Fruit fly (Drosophila melanogaster): ENCODE results near the gene CG13458.

The CG13458 gene

dm6 chr3L:15158330-15159114, 45.2 kb downstream of the CG13458 start, which contains the start of the genes Msh6 and Prp31:
Msh6 (minus strand) TSS chr3L:15158562.
Prp31 (plus strand) TSS chr3L:15159100.
- no peak for TF ChIP-seq usp (GFP tag; optimal IDR thresholded peaks at IDR 0.05)
- no peak for TF ChIP-seq psq (optimal IDR thresholded peaks at IDR 0.05)
- no peak for TF ChIP-seq CG8478 (optimal IDR thresholded peaks at IDR 0.05)
- no peak for TF ChIP-seq EcR (GFP tag; optimal IDR thresholded peaks at IDR 0.05)
- no peak for TF ChIP-seq pan (optimal IDR thresholded peaks at IDR 0.05)
- TF ChIP-seq Dll (optimal IDR thresholded peaks at IDR 0.05) = no peak

DNA sequence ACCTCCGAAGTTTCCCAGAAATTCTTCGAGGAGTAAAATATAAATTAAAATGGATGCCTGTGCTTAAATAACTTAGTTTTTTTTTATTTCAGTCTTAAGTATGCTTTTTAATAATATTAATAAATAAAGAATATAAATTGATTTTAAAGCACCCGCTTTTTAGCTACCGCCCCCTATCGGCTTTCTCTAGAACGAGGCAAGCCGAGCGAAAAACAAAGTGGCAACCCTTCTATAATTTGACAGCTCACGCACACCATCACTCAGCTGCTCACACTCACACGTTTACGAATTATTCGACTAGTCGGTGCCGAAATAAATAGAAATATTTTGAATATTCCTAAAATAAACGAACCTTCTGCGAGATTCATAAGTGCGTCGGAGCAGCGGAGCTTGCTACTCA, 48.2 kb downstream of the CG13458 start, which contains the start of gene CG6878:
Gene CG6878 (plus strand): TSS at position 269 of the 400 bp plus-strand sequence.
- TF ChIP-seq pan (optimal IDR thresholded peaks at IDR 0.05) = no peak
- TF ChIP-seq EcR (GFP tag; optimal IDR thresholded peaks at IDR 0.05) = no peak
- no peak for TF ChIP-seq usp (GFP tag; optimal IDR thresholded peaks at IDR 0.05)
- no peak for TF ChIP-seq psq (optimal IDR thresholded peaks at IDR 0.05)
- no peak for TF ChIP-seq Dll (optimal IDR thresholded peaks at IDR 0.05)
- no peak for TF ChIP-seq CG8478 (optimal IDR thresholded peaks at IDR 0.05)

DNA sequence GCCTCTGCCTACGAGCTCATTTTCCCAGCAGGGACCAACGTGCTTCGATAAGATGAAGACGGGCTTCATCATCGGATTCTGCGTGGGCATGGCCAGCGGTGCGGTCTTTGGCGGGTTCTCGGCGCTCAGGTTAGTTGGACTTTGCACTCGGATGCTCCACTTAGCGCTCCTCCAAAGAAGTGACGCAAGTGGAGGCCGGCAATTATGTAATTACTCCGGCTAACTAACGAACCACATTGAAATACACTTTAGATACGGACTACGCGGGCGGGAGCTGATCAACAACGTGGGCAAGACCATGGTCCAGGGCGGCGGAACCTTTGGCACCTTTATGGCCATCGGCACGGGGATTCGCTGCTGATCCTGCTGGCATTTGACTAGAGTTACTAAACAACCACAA, 48.6 kb downstream of the CG13458 start:
- TF ChIP-seq EcR (GFP tag; optimal IDR thresholded peaks at IDR 0.05) (no peak), pan (optimal IDR thresholded peaks at IDR 0.05) (no peak), psq (optimal IDR thresholded peaks at IDR 0.05) (no peak), usp (GFP tag; optimal IDR thresholded peaks at IDR 0.05) (no peak), CG8478 (optimal IDR thresholded peaks at IDR 0.05) (no peak)

- no peak for TF ChIP-seq CG8478 (optimal IDR thresholded peaks at IDR 0.05)
- TF ChIP-seq psq (optimal IDR thresholded peaks at IDR 0.05) = no peak
- TF ChIP-seq Dll (optimal IDR thresholded peaks at IDR 0.05) = no peak
- TF ChIP-seq EcR (GFP tag; optimal IDR thresholded peaks at IDR 0.05) = no peak
- TF ChIP-seq usp (GFP tag; optimal IDR thresholded peaks at IDR 0.05) = no peak
- no peak for TF ChIP-seq pan (optimal IDR thresholded peaks at IDR 0.05)
Observed at dm6 chr3L:15162988-15163387, 49.6 kb downstream of the CG13458 start.

DNA sequence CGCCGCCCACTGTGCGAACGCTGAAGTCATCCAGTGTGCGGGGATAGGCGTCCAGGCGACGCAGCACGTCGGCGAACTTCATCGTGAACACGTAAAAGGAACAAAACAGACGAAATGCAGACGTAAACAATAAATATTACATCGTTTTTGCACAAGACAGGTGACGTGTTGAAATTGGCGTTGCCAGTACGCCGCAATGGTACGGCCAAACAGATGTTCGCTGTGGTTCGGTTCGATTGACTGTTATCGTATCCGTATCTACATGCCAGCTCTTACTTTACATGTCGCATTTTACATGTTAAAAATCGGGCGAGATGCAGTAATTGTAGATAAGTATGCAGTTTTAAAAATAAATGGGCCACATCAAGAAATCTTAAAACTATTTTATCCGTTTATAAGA, 50.1 kb downstream of the CG13458 start, which contains the start of gene CG7011:
Gene CG7011 (minus strand): TSS at position 215 of the 400 bp plus-strand sequence.
- TF ChIP-seq usp (GFP tag; optimal IDR thresholded peaks at IDR 0.05) = no peak
- TF ChIP-seq EcR (GFP tag; optimal IDR thresholded peaks at IDR 0.05) = no peak
- TF ChIP-seq CG8478 (optimal IDR thresholded peaks at IDR 0.05) = no peak
- TF ChIP-seq psq (optimal IDR thresholded peaks at IDR 0.05) = no peak
- TF ChIP-seq pan (optimal IDR thresholded peaks at IDR 0.05) = no peak
- TF ChIP-seq Dll (optimal IDR thresholded peaks at IDR 0.05) = no peak
